Worm (Caenorhabditis elegans) whole organism, L3 larva: ENCODE data around the gene F43E2.1.

ENCODE experiments used
- R02D3.7 ChIP-seq: fragments of 150-350 bp; optimal IDR thresholded peaks from 2 replicates; lab custom pipeline; 2014; ENCODE audit warnings: missing biosample characterization, missing genetic modification characterization
- ZK546.5 ChIP-seq: sonication (generic microtip); optimal IDR thresholded peaks from 2 replicates; lab custom pipeline; 2017; ENCODE audit warnings: missing biosample characterization, missing genetic modification characterization
- aly-2 ChIP-seq: fragments of 150-350 bp; optimal IDR thresholded peaks from 2 replicates; lab custom pipeline; 2014; ENCODE audit warnings: missing biosample characterization, missing genetic modification characterization
- ama-1 ChIP-seq: fragments of 150-350 bp; optimal IDR thresholded peaks from 2 replicates; lab custom pipeline; 2018
- ceh-16 ChIP-seq: sonication (generic microtip); optimal IDR thresholded peaks from 2 replicates; lab custom pipeline; 2017; ENCODE audit warnings: missing biosample characterization, missing genetic modification characterization
- ceh-28 ChIP-seq: fragments of 150-350 bp; optimal IDR thresholded peaks from 2 replicates; lab custom pipeline; 2014; ENCODE audit warnings: missing biosample characterization, missing genetic modification reagents, missing genetic modification characterization
- ceh-9 ChIP-seq: sonication (generic microtip); optimal IDR thresholded peaks from 2 replicates; lab custom pipeline; 2018; ENCODE audit warnings: missing biosample characterization, missing genetic modification characterization
- daf-12 ChIP-seq: fragments of 150-350 bp; optimal IDR thresholded peaks from 2 replicates; lab custom pipeline; 2014; ENCODE audit warnings: missing biosample characterization, missing genetic modification reagents, missing genetic modification characterization
- egl-27 ChIP-seq: sonication (generic microtip); optimal IDR thresholded peaks from 4 replicates; lab custom pipeline; 2017; ENCODE audit warnings: missing biosample characterization, missing genetic modification reagents, missing genetic modification characterization
- elt-1 ChIP-seq: fragments of 150-350 bp; optimal IDR thresholded peaks from 2 replicates; lab custom pipeline; 2014; ENCODE audit warnings: missing biosample characterization, missing genetic modification characterization
- elt-3 ChIP-seq, 3 experiments: fragments of 150-350 bp in 1 of 3; sonication (generic microtip) in 2 of 3; optimal IDR thresholded peaks; 2 replicates in 2 of 3; 4 replicates in 1 of 3; lab custom pipeline; 2014 to 2017; ENCODE audit warnings: missing biosample characterization in 3 of 3, missing genetic modification characterization in 3 of 3
- eor-1 ChIP-seq, 2 experiments: fragments of 150-350 bp; optimal IDR thresholded peaks; 2 replicates each; lab custom pipeline; 2014 to 2018; ENCODE audit warnings: missing biosample characterization in 2 of 2, missing genetic modification characterization in 2 of 2
- fkh-10 ChIP-seq: sonication (generic microtip); optimal IDR thresholded peaks from 2 replicates; lab custom pipeline; 2017; ENCODE audit warnings: missing biosample characterization, missing genetic modification reagents, missing genetic modification characterization
- fkh-2 ChIP-seq: fragments of 150-350 bp; optimal IDR thresholded peaks from 2 replicates; lab custom pipeline; 2014; ENCODE audit warnings: missing biosample characterization, missing genetic modification reagents, missing genetic modification characterization
- fos-1 ChIP-seq: fragments of 150-350 bp; optimal IDR thresholded peaks from 2 replicates; lab custom pipeline; 2014; ENCODE audit warnings: missing biosample characterization, missing genetic modification characterization
- hmg-11 ChIP-seq: sonication (generic microtip); optimal IDR thresholded peaks from 2 replicates; lab custom pipeline; 2016; ENCODE audit warnings: missing genetic modification characterization, missing compliant biosample characterization
- jun-1 ChIP-seq: fragments of 150-350 bp; optimal IDR thresholded peaks from 2 replicates; lab custom pipeline; 2014; ENCODE audit warnings: missing biosample characterization, missing genetic modification reagents, missing genetic modification characterization
- lin-39 ChIP-seq: fragments of 150-350 bp; optimal IDR thresholded peaks from 2 replicates; lab custom pipeline; 2018; ENCODE audit warnings: missing biosample characterization, missing genetic modification reagents, missing genetic modification characterization
- lsy-12 ChIP-seq: sonication (generic microtip); optimal IDR thresholded peaks from 2 replicates; lab custom pipeline; 2016; ENCODE audit warnings: mild to moderate bottlenecking, missing genetic modification characterization, missing compliant biosample characterization
- mdl-1 ChIP-seq: fragments of 150-350 bp; optimal IDR thresholded peaks from 2 replicates; lab custom pipeline; 2014; ENCODE audit warnings: missing biosample characterization, missing genetic modification characterization
- nfya-1 ChIP-seq: sonication (generic microtip); optimal IDR thresholded peaks from 2 replicates; lab custom pipeline; 2017; ENCODE audit warnings: missing genetic modification characterization, mild to moderate bottlenecking, missing compliant biosample characterization, antibody characterized with exemption, moderate library complexity; ENCODE audit not compliant: insufficient read depth
- nhr-12 ChIP-seq: fragments of 150-350 bp; optimal IDR thresholded peaks from 2 replicates; lab custom pipeline; 2014; ENCODE audit warnings: missing biosample characterization, missing genetic modification characterization
- nhr-23 ChIP-seq: fragments of 150-350 bp; optimal IDR thresholded peaks from 2 replicates; lab custom pipeline; 2014; ENCODE audit warnings: missing biosample characterization, missing genetic modification reagents, missing genetic modification characterization
- nhr-237 ChIP-seq: fragments of 150-350 bp; optimal IDR thresholded peaks from 2 replicates; lab custom pipeline; 2014; ENCODE audit warnings: missing biosample characterization, missing genetic modification characterization
- nhr-25 ChIP-seq: sonication (generic microtip); optimal IDR thresholded peaks from 2 replicates; lab custom pipeline; 2017; ENCODE audit warnings: missing biosample characterization, missing genetic modification characterization
- nhr-28 ChIP-seq: fragments of 150-350 bp; optimal IDR thresholded peaks from 2 replicates; lab custom pipeline; 2014; ENCODE audit warnings: missing biosample characterization, missing genetic modification characterization
- nhr-43 ChIP-seq: sonication (generic microtip); optimal IDR thresholded peaks from 2 replicates; lab custom pipeline; 2016; ENCODE audit warnings: mild to moderate bottlenecking, missing genetic modification characterization, missing compliant biosample characterization; ENCODE audit not compliant: poor library complexity, severe bottlenecking
- nhr-67 ChIP-seq: fragments of 150-350 bp; optimal IDR thresholded peaks from 2 replicates; lab custom pipeline; 2014; ENCODE audit warnings: missing biosample characterization, missing genetic modification characterization
- nhr-76 ChIP-seq: fragments of 150-350 bp; sonication (generic microtip); optimal IDR thresholded peaks from 5 replicates; lab custom pipeline; 2014; ENCODE audit warnings: missing biosample characterization, missing genetic modification characterization
- pha-4 ChIP-seq: fragments of 150-350 bp; optimal IDR thresholded peaks from 2 replicates; lab custom pipeline; 2014; ENCODE audit warnings: missing biosample characterization, missing genetic modification reagents, missing genetic modification characterization
- pqm-1 ChIP-seq: fragments of 150-350 bp; optimal IDR thresholded peaks from 2 replicates; lab custom pipeline; 2017; ENCODE audit warnings: missing biosample characterization, missing genetic modification characterization, inconsistent platforms
- skn-1 ChIP-seq: fragments of 150-350 bp; optimal IDR thresholded peaks from 2 replicates; lab custom pipeline; 2014; ENCODE audit warnings: missing biosample characterization, missing genetic modification characterization
- snpc-4 ChIP-seq: fragments of 150-350 bp; optimal IDR thresholded peaks from 2 replicates; lab custom pipeline; 2014; ENCODE audit warnings: missing biosample characterization, missing genetic modification characterization
- tbx-2 ChIP-seq: sonication (generic microtip); optimal IDR thresholded peaks from 2 replicates; lab custom pipeline; 2016; ENCODE audit warnings: mild to moderate bottlenecking, missing genetic modification characterization, missing compliant biosample characterization
- unc-39 ChIP-seq: sonication (generic microtip); optimal IDR thresholded peaks from 4 replicates; lab custom pipeline; 2017; ENCODE audit warnings: missing biosample characterization, missing genetic modification characterization
- zag-1 ChIP-seq: fragments of 150-350 bp; optimal IDR thresholded peaks from 2 replicates; lab custom pipeline; 2014; ENCODE audit warnings: missing biosample characterization, missing genetic modification characterization
- ztf-11 ChIP-seq: fragments of 150-350 bp; optimal IDR thresholded peaks from 2 replicates; lab custom pipeline; 2014; ENCODE audit warnings: missing biosample characterization, missing genetic modification characterization

Gene F43E2.1

DNA sequence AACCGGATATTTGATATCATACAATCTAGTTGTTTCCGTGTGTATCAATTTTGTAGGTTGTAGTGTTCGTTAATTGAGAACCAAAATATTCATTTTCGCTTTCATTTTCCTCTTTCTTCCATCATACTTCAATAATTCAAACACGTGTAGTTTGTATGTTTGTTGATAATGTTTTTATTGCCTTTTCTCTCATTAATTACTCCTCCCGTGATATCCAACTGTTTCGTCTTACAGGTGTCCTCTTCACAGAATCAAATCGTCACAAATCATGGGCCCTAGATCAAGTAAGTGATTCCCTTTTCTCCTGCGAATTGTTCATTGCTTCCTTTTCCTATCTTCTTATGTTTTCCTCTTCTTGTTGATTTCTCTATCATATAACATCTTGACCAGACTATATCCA lies 36.1 kb upstream of the F43E2.1 start, which contains the start of gene nhr-21:
Gene nhr-21, plus strand, starts transcription at position 235 of the 400 bp plus-strand sequence.
- TF ChIP-seq ceh-28 (tag; lab: Kevin White, UChicago) (peak; percentile 10), eor-1 (tag; optimal IDR thresholded peaks at IDR 0.05; lab: Kevin White, UChicago) (no peak), ama-1 (lab: Kevin White, UChicago) (peak; percentile 52), aly-2 (no peak), nhr-23 (peak; percentile 50), nhr-25 (tag; lab: Kevin White, UChicago) (peak; percentile 24), elt-3 (tag; optimal IDR thresholded peaks at IDR 0.05; lab: Kevin White, UChicago) (peak in 1 of 3 experiments; percentile 56), unc-39 (tag; lab: Kevin White, UChicago) (no peak), tbx-2 (tag; lab: Kevin White, UChicago) (no peak), fkh-10 (GFP tag; lab: Kevin White, UChicago) (no peak), nhr-28 (tag; lab: Kevin White, UChicago) (no peak), nhr-67 (tag; lab: Kevin White, UChicago) (no peak), egl-27 (tag; lab: Kevin White, UChicago) (no peak), nhr-43 (no peak), ceh-9 (tag; lab: Kevin White, UChicago) (no peak), nfya-1 (tag; lab: Kevin White, UChicago) (peak; percentile 35), elt-1 (tag; lab: Kevin White, UChicago) (no peak)

DNA sequence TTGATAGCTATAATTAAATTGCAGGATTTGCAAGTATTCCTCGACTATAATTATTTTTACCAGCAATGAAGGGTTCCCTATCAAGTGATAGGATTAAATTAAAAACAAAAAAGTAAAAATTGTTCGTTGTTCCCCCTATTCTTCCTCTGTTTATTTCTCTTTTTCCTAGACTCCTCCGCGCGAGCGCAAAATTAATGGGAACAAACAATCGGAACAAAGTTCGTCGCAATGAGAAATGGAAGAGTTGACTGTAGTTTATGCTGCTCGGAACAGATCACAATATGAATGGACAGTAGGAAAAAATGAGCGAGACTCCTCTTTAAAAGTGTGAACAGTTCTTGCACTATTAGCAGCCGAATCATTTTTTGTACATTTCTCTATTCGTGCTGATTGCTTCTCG lies 34.4 kb upstream of the F43E2.1 start:
- TF ChIP-seq lsy-12 (no peak), ama-1 (lab: Kevin White, UChicago) (peak; percentile 65), nhr-76 (tag; lab: Kevin White, UChicago) (no peak), hmg-11 (no peak), ceh-16 (no peak), pha-4 (tag; lab: Kevin White, UChicago) (peak; percentile 73), tbx-2 (tag; lab: Kevin White, UChicago) (no peak)

DNA sequence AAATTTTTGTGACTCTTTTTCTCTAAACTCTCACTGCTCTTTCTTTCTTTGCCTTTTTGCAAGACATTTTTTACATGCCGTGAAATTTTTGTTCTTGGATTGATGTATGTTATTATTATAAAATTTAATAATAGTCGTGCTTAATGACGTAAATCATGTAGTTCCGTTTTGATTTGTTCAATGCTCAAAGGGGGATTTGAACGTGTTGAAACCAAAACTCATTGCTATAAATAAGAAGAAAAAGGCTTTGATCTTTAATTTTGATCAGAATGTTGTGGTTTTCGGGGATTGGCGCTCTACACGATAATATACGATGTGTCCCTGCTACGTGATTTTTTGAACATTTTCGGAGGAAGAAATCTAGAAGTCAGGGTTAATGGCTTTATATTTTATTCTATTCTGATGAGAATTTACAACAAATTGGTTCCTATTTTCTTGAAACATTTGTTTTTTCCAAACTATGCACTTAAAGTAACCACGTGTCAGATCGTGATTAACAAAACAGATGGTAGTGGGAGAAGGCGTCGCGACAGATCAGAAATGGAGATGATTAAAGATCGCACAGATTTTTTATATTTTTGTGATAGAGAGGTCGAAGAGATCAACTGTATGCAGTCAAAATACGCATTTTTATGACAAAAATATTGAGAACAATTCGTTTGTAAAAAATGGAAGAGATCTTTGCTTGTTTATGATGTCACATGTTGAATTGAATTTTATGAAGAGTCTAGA lies 33.3 kb upstream of the F43E2.1 start:
- TF ChIP-seq ztf-11 (tag; lab: Kevin White, UChicago) (no peak), pqm-1 (tag; lab: Kevin White, UChicago) (no peak), nhr-237 (tag; lab: Kevin White, UChicago) (no peak), nhr-12 (tag; lab: Kevin White, UChicago) (no peak), elt-3 (tag; optimal IDR thresholded peaks at IDR 0.05; lab: Kevin White, UChicago) (no peak), skn-1 (tag; lab: Kevin White, UChicago) (no peak), ceh-28 (tag; lab: Kevin White, UChicago) (no peak), aly-2 (no peak), fkh-2 (tag; lab: Kevin White, UChicago) (no peak), jun-1 (tag; lab: Kevin White, UChicago) (no peak), elt-1 (tag; lab: Kevin White, UChicago) (no peak), nhr-25 (tag; lab: Kevin White, UChicago) (no peak)

DNA sequence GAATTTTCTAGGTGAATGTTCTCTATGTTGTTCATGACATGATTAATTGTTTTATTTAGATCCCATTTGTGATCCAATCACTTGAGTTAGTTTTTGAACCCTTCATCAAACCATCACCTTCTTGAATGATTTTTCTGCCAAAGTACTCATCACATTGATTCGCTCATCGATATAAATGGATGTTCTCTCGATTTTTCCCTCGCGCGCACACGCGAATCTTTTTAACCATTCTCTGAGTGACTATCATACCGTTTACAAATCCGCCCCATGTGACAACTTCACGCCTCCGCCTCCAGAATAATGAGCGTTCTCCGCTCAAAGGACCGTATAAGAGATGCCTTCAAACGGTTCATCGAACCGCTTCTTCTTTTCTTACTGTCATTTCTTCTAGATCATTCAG lies 32.2 kb upstream of the F43E2.1 start:
- TF ChIP-seq nhr-43 (peak; percentile 89), nhr-28 (tag; lab: Kevin White, UChicago) (no peak), R02D3.7 (tag; lab: Kevin White, UChicago) (peak; percentile 0), ZK546.5 (tag; lab: Kevin White, UChicago) (no peak), fos-1 (tag; lab: Kevin White, UChicago) (no peak), ama-1 (lab: Kevin White, UChicago) (peak; percentile 48), nfya-1 (tag; lab: Kevin White, UChicago) (no peak), nhr-23 (peak; percentile 63), mdl-1 (peak; percentile 50)

DNA sequence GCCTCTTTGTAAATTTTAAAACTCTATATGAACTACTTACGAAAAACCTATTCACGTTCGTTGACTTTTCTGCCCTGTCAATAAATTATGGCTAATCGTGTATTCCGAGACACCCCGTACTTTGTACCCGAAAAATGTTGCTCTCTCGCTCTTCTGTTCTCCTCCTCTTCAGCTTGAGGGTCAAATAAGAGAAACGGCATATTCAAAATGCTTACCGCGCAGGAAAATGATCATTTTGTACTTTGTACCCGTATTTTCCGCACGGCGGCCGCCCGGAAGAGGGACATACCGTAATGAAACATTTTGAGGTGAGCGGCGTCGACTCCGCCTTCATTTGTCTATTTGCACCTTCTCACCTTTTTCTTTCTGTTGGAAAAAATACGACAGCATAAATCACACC lies 31.4 kb upstream of the F43E2.1 start:
- TF ChIP-seq fkh-2 (tag; lab: Kevin White, UChicago) = no peak
- no peak for TF ChIP-seq ceh-9 (tag; lab: Kevin White, UChicago)
- no peak for TF ChIP-seq zag-1 (tag; lab: Kevin White, UChicago)
- TF ChIP-seq snpc-4 (tag; lab: Kevin White, UChicago) = no peak
- no peak for TF ChIP-seq elt-1 (tag; lab: Kevin White, UChicago)
- TF ChIP-seq nhr-67 (tag; lab: Kevin White, UChicago) = no peak
- peak; percentile 86 for TF ChIP-seq ama-1 (lab: Kevin White, UChicago)
- no peak for TF ChIP-seq ceh-28 (tag; lab: Kevin White, UChicago)
- no peak for TF ChIP-seq nhr-43
- TF ChIP-seq ztf-11 (tag; lab: Kevin White, UChicago) = no peak
- peak; percentile 34 for TF ChIP-seq lin-39 (tag; lab: Kevin White, UChicago)
- no peak for TF ChIP-seq mdl-1
- no peak for TF ChIP-seq daf-12
- TF ChIP-seq nfya-1 (tag; lab: Kevin White, UChicago) = no peak
